Fruit fly (Drosophila melanogaster) whole organism, adult: ENCODE data around the gene SkpE.

Source experiments
- CG12768 ChIP-seq: fragments of 200-800 bp; sonication (Bioruptor generic); optimal IDR thresholded peaks from 2 replicates; lab custom pipeline; 2017; ENCODE audit warnings: missing biosample characterization, missing genetic modification characterization, mild to moderate bottlenecking, moderate library complexity, missing genetic modification reagents
- CG14711 ChIP-seq: fragments of 200-800 bp; sonication (Bioruptor generic); optimal IDR thresholded peaks from 2 replicates; lab custom pipeline; 2018; ENCODE audit warnings: missing biosample characterization, mild to moderate bottlenecking, missing genetic modification characterization, moderate library complexity
- CG33017 ChIP-seq: fragments of 200-800 bp; sonication (Bioruptor generic); optimal IDR thresholded peaks from 2 replicates; lab custom pipeline; 2018; ENCODE audit warnings: missing biosample characterization, mild to moderate bottlenecking, missing genetic modification characterization, moderate library complexity
- Crg-1 ChIP-seq: fragments of 200-800 bp; sonication (Bioruptor generic); optimal IDR thresholded peaks from 2 replicates; lab custom pipeline; 2016; ENCODE audit warnings: missing biosample characterization, missing genetic modification characterization
- bab1 ChIP-seq: fragments of 200-800 bp; sonication (Bioruptor generic); optimal IDR thresholded peaks from 3 replicates; lab custom pipeline; 2019; ENCODE audit warnings: missing biosample characterization, mild to moderate bottlenecking, missing genetic modification characterization, moderate library complexity
- pad ChIP-seq: fragments of 200-800 bp; sonication (Bioruptor generic); optimal IDR thresholded peaks from 3 replicates; lab custom pipeline; 2017; ENCODE audit warnings: missing biosample characterization, missing genetic modification characterization, mild to moderate bottlenecking, moderate library complexity, missing genetic modification reagents
- tj ChIP-seq: fragments of 200-800 bp; sonication (Bioruptor generic); optimal IDR thresholded peaks from 3 replicates; lab custom pipeline; 2017; ENCODE audit warnings: missing biosample characterization, mild to moderate bottlenecking, missing genetic modification characterization, moderate library complexity

DNA sequence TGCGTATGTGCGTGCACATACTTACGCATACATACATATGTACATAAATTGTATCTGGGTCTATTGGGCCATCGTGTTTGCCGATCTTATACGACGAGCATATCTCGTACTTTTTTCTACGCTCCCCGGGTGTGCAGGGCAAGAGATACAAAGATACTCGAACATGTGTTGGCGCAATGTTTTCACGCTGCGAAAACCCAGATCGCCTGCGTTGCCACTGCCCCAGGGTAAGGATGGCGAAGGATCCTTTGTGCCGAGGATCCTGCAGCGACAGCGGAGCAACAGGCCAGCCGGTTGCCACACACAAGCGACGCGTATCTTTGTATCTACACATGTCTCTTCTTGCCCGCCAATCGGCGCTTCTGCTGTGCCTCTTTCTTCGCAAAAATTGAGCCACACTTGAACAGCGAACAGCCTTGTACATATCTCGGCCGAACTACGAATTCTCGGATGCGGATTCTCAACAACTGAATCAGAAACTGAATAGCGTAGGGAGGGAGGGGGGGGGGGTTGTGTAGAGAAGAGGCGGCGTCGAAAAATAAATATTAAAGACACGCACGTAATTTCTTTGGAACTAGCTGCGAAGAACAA is 48.7 kb downstream of the SkpE start:
- TF ChIP-seq Crg-1 (GFP tag; lab: Kevin White, UChicago) (no peak), bab1 (GFP tag; lab: Kevin White, UChicago) (no peak), CG14711 (tag; lab: Kevin White, UChicago) (no peak), pad (GFP tag; lab: Kevin White, UChicago) (no peak), tj (GFP tag; lab: Kevin White, UChicago) (no peak), CG12768 (GFP tag; lab: Kevin White, UChicago) (no peak), CG33017 (no peak)
